Worm (Caenorhabditis elegans) whole organism, L4/young adult: ENCODE results near the gene sru-35.

Source experiments
- W03F9.2 ChIP-seq: fragments of 150-350 bp; optimal IDR thresholded peaks from 2 replicates; lab custom pipeline; 2014; ENCODE audit warnings: missing biosample characterization, missing genetic modification characterization
- dao-5 ChIP-seq: sonication (generic microtip); optimal IDR thresholded peaks from 2 replicates; lab custom pipeline; 2016; ENCODE audit warnings: missing genotype, missing genetic modification characterization, moderate library complexity, missing compliant biosample characterization

DNA sequence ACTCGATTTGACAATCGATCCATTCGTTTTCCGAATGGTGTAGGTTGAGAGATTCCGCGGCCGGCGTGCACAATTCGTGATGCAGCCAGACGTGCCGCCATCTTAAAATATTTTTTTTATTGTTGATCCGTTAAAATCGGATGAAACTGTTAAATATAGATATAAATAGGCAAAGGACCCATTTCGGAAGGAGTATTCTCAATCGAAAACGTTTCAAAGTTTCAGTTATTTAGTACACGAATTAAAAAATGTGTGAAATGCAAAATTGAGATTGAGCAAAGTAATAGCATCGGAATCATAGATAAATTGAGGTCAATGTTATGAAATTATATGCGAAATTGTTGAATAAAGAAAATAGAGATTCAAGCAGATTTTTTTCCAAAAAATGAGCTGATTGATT lies 50.1 kb downstream of the sru-35 start, which contains the start of gene mrps-33:
- TF ChIP-seq dao-5 (no peak), W03F9.2 (tag; lab: Kevin White, UChicago) (no peak)
